Worm (Caenorhabditis elegans) whole organism, young adult: ENCODE data around the gene zip-8.
A peak's percentile ranks its signal among the peaks of the same experiment; 100 is the strongest.

ENCODE experiments used
- B0261.1 ChIP-seq: sonication (generic microtip); optimal IDR thresholded peaks from 2 replicates; lab custom pipeline; 2016; ENCODE audit warnings: mild to moderate bottlenecking, missing genetic modification characterization, moderate library complexity, missing compliant biosample characterization
- B0336.3 ChIP-seq: fragments of 200-800 bp; sonication (Bioruptor generic); IDR thresholded peaks from 2 replicates; pipeline ENCODE4 v1.3.6; 2022; ENCODE audit warnings: missing genetic modification characterization, missing compliant biosample characterization
- F37B4.10 ChIP-seq: fragments of 200-800 bp; sonication (Bioruptor generic); IDR thresholded peaks from 2 replicates; pipeline ENCODE4 v1.3.6; 2022; ENCODE audit warnings: missing genetic modification characterization, missing compliant biosample characterization
- F52B5.7 ChIP-seq: sonication (generic microtip); optimal IDR thresholded peaks from 2 replicates; lab custom pipeline; 2016; ENCODE audit warnings: mild to moderate bottlenecking, missing genetic modification characterization, missing compliant biosample characterization
- F55B11.4 ChIP-seq: sonication (generic microtip); optimal IDR thresholded peaks from 2 replicates; lab custom pipeline; 2016; ENCODE audit warnings: missing compliant biosample characterization, missing genetic modification characterization, borderline replicate concordance; ENCODE audit not compliant: insufficient read depth
- K11D2.4 ChIP-seq: fragments of 200-800 bp; sonication (Bioruptor generic); IDR thresholded peaks from 2 replicates; pipeline ENCODE4 v1.3.6; 2022; ENCODE audit warnings: missing genetic modification reagents, missing genetic modification characterization, missing compliant biosample characterization
- T26A5.8 ChIP-seq: sonication (generic microtip); optimal IDR thresholded peaks from 2 replicates; lab custom pipeline; 2016; ENCODE audit warnings: missing genetic modification characterization, missing compliant biosample characterization
- Y53F4B.3 ChIP-seq: fragments of 200-800 bp; sonication (Bioruptor generic); IDR thresholded peaks from 2 replicates; pipeline ENCODE4 v1.3.6; 2022; ENCODE audit warnings: missing genetic modification reagents, missing genetic modification characterization, missing compliant biosample characterization
- Y53G8AR.9 ChIP-seq: fragments of 200-800 bp; sonication (Bioruptor generic); conservative IDR thresholded peaks from 2 replicates; pipeline ENCODE4 v1.3.6; 2022; ENCODE audit warnings: missing genetic modification reagents, missing genetic modification characterization, missing compliant biosample characterization
- Y67H2A.10 ChIP-seq: fragments of 200-800 bp; sonication (Bioruptor generic); conservative IDR thresholded peaks from 2 replicates; pipeline ENCODE4 v1.3.6; 2022; ENCODE audit warnings: missing genetic modification reagents, missing genetic modification characterization, missing compliant biosample characterization
- ZK185.1 ChIP-seq: sonication (generic microtip); optimal IDR thresholded peaks from 2 replicates; lab custom pipeline; 2016; ENCODE audit warnings: mild to moderate bottlenecking, missing genetic modification characterization, missing compliant biosample characterization; ENCODE audit not compliant: poor library complexity, severe bottlenecking
- akir-1 ChIP-seq: fragments of 200-800 bp; sonication (Bioruptor generic); optimal IDR thresholded peaks from 2 replicates; lab custom pipeline; 2018; ENCODE audit warnings: mild to moderate bottlenecking, missing genetic modification characterization, moderate library complexity, missing compliant biosample characterization
- aptf-2 ChIP-seq: fragments of 200-800 bp; sonication (Bioruptor generic); conservative IDR thresholded peaks from 2 replicates; pipeline ENCODE4 v1.3.6; 2022; ENCODE audit warnings: missing genetic modification reagents, missing genetic modification characterization, missing compliant biosample characterization
- attf-5 ChIP-seq: fragments of 200-800 bp; sonication (Bioruptor generic); optimal IDR thresholded peaks from 2 replicates; lab custom pipeline; 2018; ENCODE audit warnings: mild to moderate bottlenecking, missing genetic modification characterization, missing compliant biosample characterization
- ceh-100 ChIP-seq: fragments of 200-800 bp; sonication (Bioruptor generic); IDR thresholded peaks from 2 replicates; pipeline ENCODE4 v1.3.6; 2022; ENCODE audit warnings: missing genetic modification reagents, missing genetic modification characterization, missing compliant biosample characterization
- ceh-79 ChIP-seq: sonication (generic microtip); optimal IDR thresholded peaks from 2 replicates; lab custom pipeline; 2017; ENCODE audit warnings: mild to moderate bottlenecking, missing genetic modification characterization, missing compliant biosample characterization
- die-1 ChIP-seq: sonication (generic microtip); optimal IDR thresholded peaks from 2 replicates; lab custom pipeline; 2016; ENCODE audit warnings: missing genotype, mild to moderate bottlenecking, missing genetic modification characterization, missing compliant biosample characterization
- dpl-1 ChIP-seq: fragments of 150-350 bp; optimal IDR thresholded peaks from 2 replicates; lab custom pipeline; 2014; ENCODE audit warnings: missing biosample characterization, missing genetic modification reagents, missing genetic modification characterization
- ekl-4 ChIP-seq: fragments of 200-800 bp; sonication (Bioruptor generic); IDR thresholded peaks from 2 replicates; pipeline ENCODE4 v1.3.6; 2022; ENCODE audit warnings: missing genetic modification reagents, missing genetic modification characterization, missing compliant biosample characterization
- fkh-3 ChIP-seq: sonication (generic microtip); optimal IDR thresholded peaks from 2 replicates; lab custom pipeline; 2016; ENCODE audit warnings: mild to moderate bottlenecking, missing genetic modification characterization, missing compliant biosample characterization
- hlh-26 ChIP-seq: fragments of 200-800 bp; sonication (Bioruptor generic); conservative IDR thresholded peaks from 2 replicates; pipeline ENCODE4 v1.3.6; 2022; ENCODE audit warnings: missing genetic modification reagents, missing genetic modification characterization, missing compliant biosample characterization
- lag-1 ChIP-seq: fragments of 200-800 bp; sonication (Bioruptor generic); IDR thresholded peaks from 2 replicates; pipeline ENCODE4 v1.3.6; 2022; ENCODE audit warnings: missing genetic modification reagents, missing genetic modification characterization, missing compliant biosample characterization
- lin-35 ChIP-seq, 3 experiments: fragments of 150-350 bp in 2 of 3; sonication (generic microtip) in 1 of 3; optimal IDR thresholded peaks; 2 replicates each; lab custom pipeline; 2014 to 2018; ENCODE audit warnings: missing biosample characterization in 3 of 3, missing genetic modification characterization in 3 of 3, missing genetic modification reagents in 3 of 3
- lin-40 ChIP-seq: sonication (generic microtip); optimal IDR thresholded peaks from 2 replicates; lab custom pipeline; 2016; ENCODE audit warnings: missing genetic modification characterization, mild to moderate bottlenecking, missing compliant biosample characterization, missing genotype, missing genetic modification reagents
- lin-54 ChIP-seq: fragments of 200-800 bp; sonication (Bioruptor generic); optimal IDR thresholded peaks from 2 replicates; lab custom pipeline; 2018; ENCODE audit warnings: mild to moderate bottlenecking, missing genetic modification characterization, missing compliant biosample characterization
- lsl-1 ChIP-seq: fragments of 200-800 bp; sonication (Bioruptor generic); optimal IDR thresholded peaks from 2 replicates; lab custom pipeline; 2018; ENCODE audit warnings: mild to moderate bottlenecking, missing genetic modification characterization, moderate library complexity, missing compliant biosample characterization
- lsy-27 ChIP-seq: sonication (generic microtip); optimal IDR thresholded peaks from 2 replicates; lab custom pipeline; 2017; ENCODE audit warnings: missing genetic modification characterization, mild to moderate bottlenecking, missing compliant biosample characterization, antibody characterized with exemption, missing genotype, borderline replicate concordance; ENCODE audit not compliant: insufficient read depth
- madf-3 ChIP-seq: fragments of 200-800 bp; sonication (Bioruptor generic); IDR thresholded peaks from 2 replicates; pipeline ENCODE4 v1.3.6; 2022; ENCODE audit warnings: missing genetic modification reagents, missing genetic modification characterization, missing compliant biosample characterization
- madf-6 ChIP-seq: fragments of 200-800 bp; sonication (Bioruptor generic); IDR thresholded peaks from 2 replicates; pipeline ENCODE4 v1.3.6; 2022; ENCODE audit warnings: missing genetic modification reagents, missing genetic modification characterization, missing compliant biosample characterization
- madf-8 ChIP-seq: fragments of 200-800 bp; sonication (Bioruptor generic); conservative IDR thresholded peaks from 2 replicates; pipeline ENCODE4 v1.3.6; 2022; ENCODE audit warnings: missing genetic modification reagents, missing genetic modification characterization, missing compliant biosample characterization
- mel-28 ChIP-seq: sonication (generic microtip); optimal IDR thresholded peaks from 2 replicates; lab custom pipeline; 2016; ENCODE audit warnings: borderline replicate concordance, mild to moderate bottlenecking, missing genetic modification characterization, missing compliant biosample characterization
- nhr-179 ChIP-seq: sonication (generic microtip); optimal IDR thresholded peaks from 2 replicates; lab custom pipeline; 2016; ENCODE audit warnings: mild to moderate bottlenecking, missing genetic modification characterization, missing compliant biosample characterization
- nhr-27 ChIP-seq: fragments of 200-800 bp; sonication (Bioruptor generic); optimal IDR thresholded peaks from 2 replicates; lab custom pipeline; 2018; ENCODE audit warnings: mild to moderate bottlenecking, missing genetic modification characterization, moderate library complexity, missing compliant biosample characterization
- pbrm-1 ChIP-seq: fragments of 200-800 bp; sonication (Bioruptor generic); IDR thresholded peaks from 2 replicates; pipeline ENCODE4 v1.3.6; 2022; ENCODE audit warnings: missing genetic modification reagents, missing genetic modification characterization, missing compliant biosample characterization
- sdz-38 ChIP-seq: sonication (generic microtip); optimal IDR thresholded peaks from 2 replicates; lab custom pipeline; 2016; ENCODE audit warnings: missing genotype, missing genetic modification characterization, missing compliant biosample characterization
- snpc-1.1 ChIP-seq: sonication (generic microtip); optimal IDR thresholded peaks from 2 replicates; lab custom pipeline; 2017; ENCODE audit warnings: missing genetic modification characterization, mild to moderate bottlenecking, missing compliant biosample characterization, antibody characterized with exemption, moderate library complexity, missing genotype, missing genetic modification reagents; ENCODE audit not compliant: insufficient read depth
- snpc-1.3 ChIP-seq: sonication (generic microtip); optimal IDR thresholded peaks from 2 replicates; lab custom pipeline; 2017; ENCODE audit warnings: missing genetic modification characterization, mild to moderate bottlenecking, missing compliant biosample characterization, antibody characterized with exemption, moderate library complexity, missing genotype, missing genetic modification reagents; ENCODE audit not compliant: insufficient read depth
- snpc-3.4 ChIP-seq: sonication (generic microtip); optimal IDR thresholded peaks from 2 replicates; lab custom pipeline; 2017; ENCODE audit warnings: missing genetic modification characterization, mild to moderate bottlenecking, missing compliant biosample characterization, antibody characterized with exemption, moderate library complexity, missing genotype, missing genetic modification reagents
- somi-1 ChIP-seq: fragments of 200-800 bp; sonication (Bioruptor generic); optimal IDR thresholded peaks from 2 replicates; lab custom pipeline; 2018; ENCODE audit warnings: mild to moderate bottlenecking, missing genetic modification characterization, missing compliant biosample characterization
- tbx-9 ChIP-seq: sonication (generic microtip); optimal IDR thresholded peaks from 2 replicates; lab custom pipeline; 2016; ENCODE audit warnings: borderline replicate concordance, missing genetic modification characterization, inconsistent platforms, missing compliant biosample characterization
- tlf-1 ChIP-seq: fragments of 200-800 bp; sonication (Bioruptor generic); optimal IDR thresholded peaks from 2 replicates; lab custom pipeline; 2018; ENCODE audit warnings: mild to moderate bottlenecking, missing genetic modification characterization, missing compliant biosample characterization
- unc-130 ChIP-seq: sonication (generic microtip); optimal IDR thresholded peaks from 2 replicates; lab custom pipeline; 2016; ENCODE audit warnings: missing genetic modification reagents, missing genetic modification characterization, missing compliant biosample characterization
- xnd-1 ChIP-seq: sonication (generic microtip); optimal IDR thresholded peaks from 2 replicates; lab custom pipeline; 2016; ENCODE audit warnings: missing genotype, missing genetic modification reagents, missing genetic modification characterization, missing compliant biosample characterization
- ztf-25 ChIP-seq: fragments of 200-800 bp; sonication (Bioruptor generic); IDR thresholded peaks from 2 replicates; pipeline ENCODE4 v1.3.6; 2022; ENCODE audit warnings: missing genetic modification reagents, missing genetic modification characterization, missing compliant biosample characterization
- ztf-26 ChIP-seq: sonication (generic microtip); optimal IDR thresholded peaks from 2 replicates; lab custom pipeline; 2017; ENCODE audit warnings: missing genetic modification characterization, missing compliant biosample characterization
- ztf-28 ChIP-seq: fragments of 200-800 bp; sonication (Bioruptor generic); IDR thresholded peaks from 2 replicates; pipeline ENCODE4 v1.3.6; 2022; ENCODE audit warnings: missing genetic modification reagents, missing genetic modification characterization, missing compliant biosample characterization

Gene zip-8

DNA sequence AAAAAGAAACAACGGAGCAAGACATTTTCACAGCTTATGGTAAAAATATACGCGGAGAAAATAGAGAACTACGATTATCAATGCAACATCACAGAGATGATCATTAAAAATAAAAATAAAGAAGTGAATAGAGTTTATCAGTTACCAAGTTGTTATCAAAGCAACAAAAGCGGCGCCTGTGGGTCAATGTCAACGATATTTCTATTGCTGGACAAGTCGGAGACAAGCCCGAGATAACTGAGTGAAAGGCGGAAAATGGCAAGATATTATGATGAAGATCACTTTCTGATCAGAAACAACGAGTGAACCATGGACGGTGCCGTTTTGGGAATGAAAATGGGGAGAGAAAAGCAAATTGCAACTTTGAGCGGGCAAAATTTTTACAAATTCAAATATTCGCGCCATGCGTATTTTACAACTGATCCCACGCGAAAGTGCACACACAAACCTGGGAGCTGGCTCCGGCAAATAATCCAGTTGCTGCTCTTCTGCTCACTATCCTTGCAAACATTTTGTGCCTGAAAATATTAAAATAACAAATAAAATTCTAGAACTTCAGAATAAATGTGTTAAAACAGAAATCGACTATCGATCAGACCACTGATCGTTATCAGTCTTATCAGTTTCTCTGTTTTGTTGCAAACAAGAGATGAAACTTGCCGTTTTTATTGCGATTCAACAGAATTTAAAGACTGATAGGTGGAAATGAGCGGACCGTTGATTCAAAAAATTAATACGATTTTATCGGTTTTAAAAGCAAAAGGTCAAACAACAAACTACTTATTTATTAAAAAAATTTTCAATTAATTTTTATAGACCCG lies 36.2 kb upstream of the zip-8 start, which contains the start of gene mel-32 (continued):
- TF ChIP-seq xnd-1 (tag; lab: Kevin White, UChicago), result peak; percentile 85
- TF ChIP-seq ekl-4, result peak; percentile 79
- 0 out of 2 replicates have a peak, but pooled peaks have one; percentile 30 for TF ChIP-seq aptf-2
- TF ChIP-seq tbx-9 (tag; lab: Kevin White, UChicago), result no peak
- no peak for TF ChIP-seq K11D2.4 (GFP tag; lab: Robert Waterston, UW)
- TF ChIP-seq ztf-25, result no peak
- TF ChIP-seq Y53F4B.3 (GFP tag; lab: Robert Waterston, UW), result no peak
- TF ChIP-seq snpc-1.3 (tag; lab: Kevin White, UChicago), result no peak
- no peak for TF ChIP-seq lag-1 (GFP tag; lab: Robert Waterston, UW)
- TF ChIP-seq B0336.3 (GFP tag; lab: Robert Waterston, UW), result 0 out of 2 replicates have a peak, but pooled peaks have one; percentile 37
- TF ChIP-seq ceh-100 (GFP tag; lab: Robert Waterston, UW), result no peak
- TF ChIP-seq lin-54, result peak; percentile 80
- TF ChIP-seq ceh-79 (tag; lab: Kevin White, UChicago), result no peak
- TF ChIP-seq ztf-26 (tag; lab: Kevin White, UChicago), result no peak
- no peak for TF ChIP-seq hlh-26
- peak; percentile 76 for TF ChIP-seq lsl-1
- TF ChIP-seq lin-35 (GFP tag; optimal IDR thresholded peaks at IDR 0.05; lab: Kevin White, UChicago), result peak; percentile 21 to 55 (median 33)
- TF ChIP-seq pbrm-1 (GFP tag; lab: Robert Waterston, UW), result peak; percentile 65
- TF ChIP-seq unc-130, result peak; percentile 48
- peak; percentile 76; the same call in 1 of the 2 replicates for TF ChIP-seq Y53G8AR.9 (GFP tag; lab: Robert Waterston, UW)
- no peak for TF ChIP-seq lsy-27 (tag; lab: Kevin White, UChicago)
- peak; percentile 89 for TF ChIP-seq dpl-1 (GFP tag; lab: Kevin White, UChicago)
- TF ChIP-seq snpc-3.4 (tag; lab: Kevin White, UChicago), result no peak
- TF ChIP-seq F52B5.7 (tag; lab: Kevin White, UChicago), result no peak
- no peak for TF ChIP-seq T26A5.8 (tag; lab: Kevin White, UChicago)
- TF ChIP-seq somi-1, result no peak
- TF ChIP-seq Y67H2A.10 (GFP tag; lab: Robert Waterston, UW), result 0 out of 2 replicates have a peak, but pooled peaks have one; percentile 36
- TF ChIP-seq, all 124 proteins: peak for 44

DNA sequence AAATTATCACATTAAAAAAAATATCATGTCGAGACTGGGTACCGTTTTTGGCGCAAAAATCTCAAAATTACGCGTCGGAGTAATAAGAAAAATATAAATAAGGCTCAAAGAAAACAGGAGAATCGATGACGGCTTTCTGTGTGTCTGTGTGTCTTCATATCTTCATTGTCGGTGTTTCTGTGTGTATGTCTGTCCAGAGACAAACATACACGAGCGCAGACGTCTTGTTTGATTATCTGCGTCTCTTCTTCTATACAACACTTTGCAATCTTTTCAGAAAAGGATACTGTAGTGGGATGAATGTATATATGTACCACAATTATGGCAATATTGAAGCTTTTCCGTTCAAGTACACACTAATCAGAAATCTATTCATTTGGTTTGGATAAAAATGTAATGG lies 34.4 kb upstream of the zip-8 start, which contains the start of gene C05D11.13:
Gene C05D11.13 (minus strand): TSS at position 252 of the 400 bp plus-strand sequence.
- TF ChIP-seq madf-8 (GFP tag; lab: Robert Waterston, UW), result no peak
- no peak for TF ChIP-seq madf-3
- TF ChIP-seq nhr-27 (tag; lab: Kevin White, UChicago), result no peak
- peak; percentile 37 for TF ChIP-seq ztf-26 (tag; lab: Kevin White, UChicago)
- TF ChIP-seq akir-1 (GFP tag; lab: Kevin White, UChicago), result no peak
- no peak for TF ChIP-seq B0261.1 (tag; lab: Kevin White, UChicago)
- no peak for TF ChIP-seq fkh-3 (tag; lab: Kevin White, UChicago)
- no peak for TF ChIP-seq F37B4.10
- TF ChIP-seq attf-5 (GFP tag; lab: Kevin White, UChicago), result peak; percentile 68
- no peak for TF ChIP-seq ZK185.1 (tag; lab: Kevin White, UChicago)
- TF ChIP-seq lin-40 (tag; lab: Kevin White, UChicago), result peak; percentile 41
- no peak for TF ChIP-seq F55B11.4 (tag; lab: Kevin White, UChicago)
- TF ChIP-seq hlh-26, result no peak
- TF ChIP-seq die-1 (tag; lab: Kevin White, UChicago), result no peak
- TF ChIP-seq snpc-1.1, result no peak
- peak in 1 of 3 experiments; percentile 38 for TF ChIP-seq lin-35 (GFP tag; optimal IDR thresholded peaks at IDR 0.05; lab: Kevin White, UChicago)
- no peak for TF ChIP-seq mel-28 (tag; lab: Kevin White, UChicago)
- peak; percentile 30; the same call in 1 of the 2 replicates for TF ChIP-seq madf-6 (GFP tag; lab: Robert Waterston, UW)
- TF ChIP-seq ztf-28 (GFP tag; lab: Robert Waterston, UW), result no peak
- no peak for TF ChIP-seq tlf-1
- TF ChIP-seq sdz-38 (tag; lab: Kevin White, UChicago), result no peak
- no peak for TF ChIP-seq nhr-179 (tag; lab: Kevin White, UChicago)
